Worm (Caenorhabditis elegans): ENCODE data around the gene K03B4.6.

ce11 chrV:4626344-4626743 lies 49.6 kb downstream of the K03B4.6 start:
- TF ChIP-seq ceh-6 (GFP tag; optimal IDR thresholded peaks at IDR 0.05), result no peak
- TF ChIP-seq ceh-9 (tag; optimal IDR thresholded peaks at IDR 0.05), result no peak
- no peak for TF ChIP-seq tbx-7 (tag; optimal IDR thresholded peaks at IDR 0.05)
- no peak for TF ChIP-seq nhr-11 (tag; optimal IDR thresholded peaks at IDR 0.05)
- no peak for TF ChIP-seq ama-1 (optimal IDR thresholded peaks at IDR 0.05)
- TF ChIP-seq pqm-1 (tag; optimal IDR thresholded peaks at IDR 0.05), result no peak
